Worm (Caenorhabditis elegans): ENCODE data around the gene mfsd-11.

mfsd-11 gene

DNA sequence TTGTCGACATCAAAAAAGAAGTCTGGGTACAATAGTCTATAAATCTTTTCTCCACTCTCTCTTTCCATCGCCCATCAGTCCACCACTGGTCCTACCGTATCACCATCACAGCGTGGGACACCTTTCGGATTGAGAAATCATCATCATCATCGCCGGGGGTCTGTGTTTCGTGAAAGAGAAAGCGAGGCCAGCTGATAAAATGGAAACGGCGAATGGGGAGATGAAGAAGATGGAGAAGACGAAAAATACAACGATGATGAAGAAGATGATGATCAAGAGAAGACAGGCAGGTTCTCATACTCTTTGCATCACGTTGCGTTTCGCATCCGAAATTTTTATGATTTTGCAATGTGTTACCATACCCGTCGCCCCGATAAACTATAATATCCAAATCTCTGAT, 22.5 kb upstream of the mfsd-11 start:
- TF ChIP-seq dmd-9 (GFP tag; IDR thresholded peaks at IDR 0.05) (no peak), ceh-82 (tag; optimal IDR thresholded peaks at IDR 0.05) (no peak), Y105C5A.15 (GFP tag; IDR thresholded peaks at IDR 0.05) (no peak), Y75B8A.6 (GFP tag; IDR thresholded peaks at IDR 0.05) (no peak), nhr-48 (tag; optimal IDR thresholded peaks at IDR 0.05) (peak; percentile 47), mdl-1 (tag; optimal IDR thresholded peaks at IDR 0.05) (peak in 1 of 2 experiments; percentile 5), nhr-25 (tag; optimal IDR thresholded peaks at IDR 0.05; ENCODE audit: borderline replicate concordance, insufficient read depth) (no peak), R02D3.7 (tag; optimal IDR thresholded peaks at IDR 0.05) (no peak), F37D6.2 (tag; optimal IDR thresholded peaks at IDR 0.05) (no peak), daf-19 (GFP tag; conservative IDR thresholded peaks at IDR 0.05) (0 out of 2 replicates have a peak, but pooled peaks have one; percentile 42), tra-1 (GFP tag; IDR thresholded peaks at IDR 0.05) (no peak), vab-7 (GFP tag; IDR thresholded peaks at IDR 0.05) (no peak), nhr-42 (GFP tag; IDR thresholded peaks at IDR 0.05) (no peak), attf-4 (tag; optimal IDR thresholded peaks at IDR 0.05) (no peak), mdt-29 (GFP tag; IDR thresholded peaks at IDR 0.05) (no peak), gei-8 (GFP tag; optimal IDR thresholded peaks at IDR 0.05) (no peak), ama-1 (optimal IDR thresholded peaks at IDR 0.05) (no peak), daf-16 (GFP tag; optimal IDR thresholded peaks at IDR 0.05) (no peak), daf-16 (tag; optimal IDR thresholded peaks at IDR 0.05) (no peak), zfp-3 (GFP tag; conservative IDR thresholded peaks at IDR 0.05) (no peak), hlh-11 (tag; optimal IDR thresholded peaks at IDR 0.05) (peak; percentile 67), nhr-28 (tag; optimal IDR thresholded peaks at IDR 0.05) (peak; percentile 40), mxl-3 (GFP tag; optimal IDR thresholded peaks at IDR 0.05) (peak; percentile 34), ceh-20 (GFP tag; IDR thresholded peaks at IDR 0.05) (no peak), fos-1 (tag; optimal IDR thresholded peaks at IDR 0.05) (no peak), nhr-11 (tag; optimal IDR thresholded peaks at IDR 0.05) (no peak), lir-3 (tag; optimal IDR thresholded peaks at IDR 0.05) (no peak), egl-27 (tag; optimal IDR thresholded peaks at IDR 0.05) (no peak), set-16 (GFP tag; IDR thresholded peaks at IDR 0.05) (no peak), F49E8.2 (tag; optimal IDR thresholded peaks at IDR 0.05; ENCODE audit: borderline replicate concordance) (no peak), jun-1 (tag; optimal IDR thresholded peaks at IDR 0.05) (no peak), Y5F2A.4 (GFP tag; optimal IDR thresholded peaks at IDR 0.05) (no peak), snpc-4 (tag; optimal IDR thresholded peaks at IDR 0.05) (no peak), hlh-30 (tag; optimal IDR thresholded peaks at IDR 0.05; ENCODE audit: insufficient read depth) (peak; percentile 65)

- TF ChIP-seq php-3 (GFP tag; IDR thresholded peaks at IDR 0.05) (no peak), ceh-20 (GFP tag; IDR thresholded peaks at IDR 0.05) (peak; percentile 27; the same call in 1 of the 2 replicates), attf-4 (tag; optimal IDR thresholded peaks at IDR 0.05) (no peak), lin-38 (GFP tag; IDR thresholded peaks at IDR 0.05) (no peak), nhr-111 (GFP tag; optimal IDR thresholded peaks at IDR 0.05) (no peak), ceh-62 (tag; optimal IDR thresholded peaks at IDR 0.05) (no peak), unc-62 (GFP tag; optimal IDR thresholded peaks at IDR 0.05 in 1 of 2) (peak in 1 of 2 experiments; percentile 16), unc-62 (tag; optimal IDR thresholded peaks at IDR 0.05) (no peak), zag-1 (tag; optimal IDR thresholded peaks at IDR 0.05) (no peak), mep-1 (tag; optimal IDR thresholded peaks at IDR 0.05) (no peak), hlh-30 (tag; optimal IDR thresholded peaks at IDR 0.05; ENCODE audit: insufficient read depth) (no peak), snpc-1.2 (GFP tag; IDR thresholded peaks at IDR 0.05) (no peak), mdl-1 (tag; optimal IDR thresholded peaks at IDR 0.05) (no peak), D1046.2 (GFP tag; IDR thresholded peaks at IDR 0.05) (no peak), dve-1 (tag; optimal IDR thresholded peaks at IDR 0.05; ENCODE audit: insufficient read depth) (no peak), hlh-11 (tag; optimal IDR thresholded peaks at IDR 0.05) (peak; percentile 11), dmd-6 (GFP tag; IDR thresholded peaks at IDR 0.05) (peak; percentile 26; the same call in 1 of the 2 replicates), nhr-11 (tag; optimal IDR thresholded peaks at IDR 0.05) (no peak), aha-1 (tag) (peak; percentile 62), F26F4.8 (GFP tag; conservative IDR thresholded peaks at IDR 0.05) (no peak), F10B5.3 (tag; optimal IDR thresholded peaks at IDR 0.05) (no peak), F49E8.2 (tag; optimal IDR thresholded peaks at IDR 0.05; ENCODE audit: borderline replicate concordance) (no peak), fkh-10 (GFP tag; optimal IDR thresholded peaks at IDR 0.05) (no peak), ztf-7 (tag; optimal IDR thresholded peaks at IDR 0.05) (no peak)
Observed at ce11 chrX:12175667-12176278, 21.9 kb upstream of the mfsd-11 start.

All from whole organism, L4 larva.